ENCODE assay signal across 1 fruit fly cellular context in genomic region chr3R:24295556-24296465, dm6.
TF ChIP-seq lines count a peak whose summit lies in the region.

No protein-coding gene starts in this region.

TF ChIP-seq in whole organism, embryonic, 481 proteins besides CTCF, POLR2A, EP300 and RAD21 (continued from another document):
- TF ChIP-seq CG12659 (GFP tag; optimal IDR thresholded peaks at IDR 0.05; lab: Kevin White, UChicago) (peak; percentile 78), trem (tag; optimal IDR thresholded peaks at IDR 0.05; lab: Kevin White, UChicago) (peak; percentile 59), sqz (GFP tag; optimal IDR thresholded peaks at IDR 0.05; lab: Kevin White, UChicago) (peak; percentile 31), danr (GFP tag; IDR thresholded peaks at IDR 0.05; lab: Robert Waterston, UW) (peak; percentile 71), HLH3B (GFP tag; IDR thresholded peaks at IDR 0.05; lab: Robert Waterston, UW) (peak; percentile 76), luna (GFP tag; optimal IDR thresholded peaks at IDR 0.05; lab: Kevin White, UChicago) (no peak), Atf-2 (GFP tag; optimal IDR thresholded peaks at IDR 0.05; lab: Kevin White, UChicago) (peak; percentile 73), CG10366 (GFP tag; IDR thresholded peaks at IDR 0.05; lab: Robert Waterston, UW) (peak; percentile 75), Vsx1 (GFP tag; optimal IDR thresholded peaks at IDR 0.05; lab: Kevin White, UChicago) (peak; percentile 70), CG31365 (tag; optimal IDR thresholded peaks at IDR 0.05; lab: Kevin White, UChicago) (no peak), CG6791 (GFP tag; IDR thresholded peaks at IDR 0.05; lab: Robert Waterston, UW; ENCODE audit: partially characterized antibody) (no peak), CG15011 (GFP tag; optimal IDR thresholded peaks at IDR 0.05; lab: Kevin White, UChicago) (peak; percentile 52), Hsf (GFP tag; optimal IDR thresholded peaks at IDR 0.05; lab: Kevin White, UChicago) (peak; percentile 84), mam (GFP tag; optimal IDR thresholded peaks at IDR 0.05; lab: Kevin White, UChicago) (peak; percentile 75), lmd (GFP tag; IDR thresholded peaks at IDR 0.05; lab: Robert Waterston, UW) (peak; percentile 89), CG3065 (GFP tag; optimal IDR thresholded peaks at IDR 0.05; lab: Kevin White, UChicago) (peak; percentile 22), Awh (GFP tag; IDR thresholded peaks at IDR 0.05; lab: Robert Waterston, UW) (peak; percentile 77), CG12071 (GFP tag; optimal IDR thresholded peaks at IDR 0.05; lab: Kevin White, UChicago) (peak; percentile 72), CG3726 (GFP tag; IDR thresholded peaks at IDR 0.05; lab: Robert Waterston, UW) (peak; percentile 56; the same call in 1 of the 3 replicates), CG15269 (tag; optimal IDR thresholded peaks at IDR 0.05; lab: Kevin White, UChicago) (peak; percentile 88), CG10979 (tag; optimal IDR thresholded peaks at IDR 0.05; lab: Kevin White, UChicago) (peak; percentile 41), CG14667 (GFP tag; IDR thresholded peaks at IDR 0.05; lab: Robert Waterston, UW) (peak; percentile 69), Scr (GFP tag; IDR thresholded peaks at IDR 0.05; lab: Robert Waterston, UW; ENCODE audit: partially characterized antibody) (no peak), psq (GFP tag; optimal IDR thresholded peaks at IDR 0.05; lab: Kevin White, UChicago) (no peak), Deaf1 (tag; optimal IDR thresholded peaks at IDR 0.05; lab: Kevin White, UChicago) (peak; percentile 38), pum (GFP tag; optimal IDR thresholded peaks at IDR 0.05; lab: Kevin White, UChicago) (peak; percentile 62), CG11247 (GFP tag; IDR thresholded peaks at IDR 0.05; lab: Robert Waterston, UW) (peak; percentile 75), CG2712 (tag; optimal IDR thresholded peaks at IDR 0.05; lab: Kevin White, UChicago) (peak; percentile 85), aop (GFP tag; IDR thresholded peaks at IDR 0.05; lab: Robert Waterston, UW) (0 out of 2 replicates have a peak, but pooled peaks have one; percentile 46), hth (optimal IDR thresholded peaks at IDR 0.05; lab: Kevin White, UChicago) (no peak), CG7556 (GFP tag; optimal IDR thresholded peaks at IDR 0.05; lab: Kevin White, UChicago) (peak; percentile 78), jigr1 (GFP tag; IDR thresholded peaks at IDR 0.05; lab: Robert Waterston, UW) (no peak), D19A (tag; optimal IDR thresholded peaks at IDR 0.05; lab: Kevin White, UChicago) (peak; percentile 60), Gsc (GFP tag; IDR thresholded peaks at IDR 0.05; lab: Robert Waterston, UW) (no peak), CG1233 (GFP tag; optimal IDR thresholded peaks at IDR 0.05; lab: Kevin White, UChicago) (peak; percentile 72), CG10209 (GFP tag; optimal IDR thresholded peaks at IDR 0.05; lab: Kevin White, UChicago) (peak; percentile 84)
TF ChIP-seq in whole organism, embryonic: peak in this region for 356.
